Worm (Caenorhabditis elegans) whole organism, L3 larva: Measurements from ENCODE around the gene ZK430.5.

ENCODE experiments used
- R02D3.7 ChIP-seq: fragments of 150-350 bp; optimal IDR thresholded peaks from 2 replicates; lab custom pipeline; 2014; ENCODE audit warnings: missing biosample characterization, missing genetic modification characterization
- ama-1 ChIP-seq: fragments of 150-350 bp; optimal IDR thresholded peaks from 2 replicates; lab custom pipeline; 2018
- elt-1 ChIP-seq: fragments of 150-350 bp; optimal IDR thresholded peaks from 2 replicates; lab custom pipeline; 2014; ENCODE audit warnings: missing biosample characterization, missing genetic modification characterization
- eor-1 ChIP-seq, 2 experiments: fragments of 150-350 bp; optimal IDR thresholded peaks; 2 replicates each; lab custom pipeline; 2014 to 2018; ENCODE audit warnings: missing biosample characterization in 2 of 2, missing genetic modification characterization in 2 of 2
- fos-1 ChIP-seq: fragments of 150-350 bp; optimal IDR thresholded peaks from 2 replicates; lab custom pipeline; 2014; ENCODE audit warnings: missing biosample characterization, missing genetic modification characterization
- lin-15B ChIP-seq: fragments of 150-350 bp; optimal IDR thresholded peaks from 2 replicates; lab custom pipeline; 2014; ENCODE audit warnings: missing biosample characterization, missing genetic modification characterization
- mdl-1 ChIP-seq: fragments of 150-350 bp; optimal IDR thresholded peaks from 2 replicates; lab custom pipeline; 2014; ENCODE audit warnings: missing biosample characterization, missing genetic modification characterization
- nhr-11 ChIP-seq: fragments of 150-350 bp; optimal IDR thresholded peaks from 2 replicates; lab custom pipeline; 2014; ENCODE audit warnings: missing biosample characterization, missing genetic modification characterization
- snpc-4 ChIP-seq: fragments of 150-350 bp; optimal IDR thresholded peaks from 2 replicates; lab custom pipeline; 2014; ENCODE audit warnings: missing biosample characterization, missing genetic modification characterization
- unc-62 ChIP-seq: fragments of 150-350 bp; sonication (generic microtip); optimal IDR thresholded peaks from 4 replicates; lab custom pipeline; 2014; ENCODE audit warnings: missing biosample characterization, missing genetic modification reagents, missing genetic modification characterization

DNA sequence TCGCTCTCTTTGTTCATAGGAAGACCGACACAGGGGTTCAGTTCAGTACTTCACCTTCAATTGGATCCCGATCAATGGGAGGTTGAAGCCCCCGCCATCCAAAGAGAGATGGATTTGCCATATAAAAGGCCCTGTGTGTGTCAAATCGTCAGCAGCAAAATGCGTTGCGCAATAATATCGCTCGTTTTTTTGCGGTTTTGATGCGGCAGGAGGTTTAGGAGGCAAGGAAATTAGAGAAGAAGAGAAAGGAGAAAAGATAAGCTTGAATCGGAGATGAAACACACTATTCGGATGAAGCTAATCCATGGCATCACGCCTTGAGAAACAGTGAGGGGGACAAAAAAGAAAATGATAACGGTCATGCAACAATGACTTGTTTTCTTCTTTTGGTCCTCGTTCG lies 11.0 kb upstream of the ZK430.5 start:
- TF ChIP-seq R02D3.7 (tag; lab: Kevin White, UChicago) (no peak), nhr-11 (no peak), elt-1 (no peak), lin-15B (no peak), unc-62 (GFP tag; lab: Kevin White, UChicago) (no peak), ama-1 (lab: Kevin White, UChicago) (no peak), eor-1 (tag; optimal IDR thresholded peaks at IDR 0.05; lab: Kevin White, UChicago) (no peak), fos-1 (no peak), mdl-1 (tag; lab: Kevin White, UChicago) (no peak), snpc-4 (tag; lab: Kevin White, UChicago) (no peak)
